Worm (Caenorhabditis elegans): ENCODE measurements around the gene rpoa-49.

ce11 chrII:95177-95576, 50.3 kb downstream of the rpoa-49 start, which contains the start of gene C50D2.7:
- TF ChIP-seq ceh-18 (tag; optimal IDR thresholded peaks at IDR 0.05) = no peak
- no peak for TF ChIP-seq unc-42 (tag; optimal IDR thresholded peaks at IDR 0.05)
- TF ChIP-seq hlh-15 (tag; optimal IDR thresholded peaks at IDR 0.05) = no peak
- TF ChIP-seq Y22D7AL.16 (tag; optimal IDR thresholded peaks at IDR 0.05) = no peak
- no peak for TF ChIP-seq pax-1 (tag; optimal IDR thresholded peaks at IDR 0.05)
- TF ChIP-seq F13H6.1 (tag; optimal IDR thresholded peaks at IDR 0.05) = no peak
- TF ChIP-seq nfya-1 (tag; optimal IDR thresholded peaks at IDR 0.05) = no peak
- no peak for TF ChIP-seq hlh-8 (tag; optimal IDR thresholded peaks at IDR 0.05)
